Worm (Caenorhabditis elegans) whole organism, young adult: ENCODE measurements around the gene C28D4.7.

Experiments used
- F22D6.2 ChIP-seq: sonication (generic microtip); optimal IDR thresholded peaks from 2 replicates; lab custom pipeline; 2016; ENCODE audit warnings: mild to moderate bottlenecking, missing genetic modification characterization, missing compliant biosample characterization
- F23B12.7 ChIP-seq: sonication (generic microtip); optimal IDR thresholded peaks from 2 replicates; lab custom pipeline; 2017; ENCODE audit warnings: missing genetic modification characterization, mild to moderate bottlenecking, missing compliant biosample characterization, antibody characterized with exemption, moderate library complexity; ENCODE audit not compliant: insufficient read depth
- F39B2.1 ChIP-seq: fragments of 200-800 bp; sonication (Bioruptor generic); IDR thresholded peaks from 2 replicates; pipeline ENCODE4 v1.3.6; 2022; ENCODE audit warnings: missing genetic modification reagents, missing genetic modification characterization, missing compliant biosample characterization
- F52B5.7 ChIP-seq: sonication (generic microtip); optimal IDR thresholded peaks from 2 replicates; lab custom pipeline; 2016; ENCODE audit warnings: mild to moderate bottlenecking, missing genetic modification characterization, missing compliant biosample characterization
- F55B11.4 ChIP-seq: sonication (generic microtip); optimal IDR thresholded peaks from 2 replicates; lab custom pipeline; 2016; ENCODE audit warnings: missing compliant biosample characterization, missing genetic modification characterization, borderline replicate concordance; ENCODE audit not compliant: insufficient read depth
- F57A8.1 ChIP-seq: fragments of 200-800 bp; sonication (Bioruptor generic); optimal IDR thresholded peaks from 2 replicates; lab custom pipeline; 2018; ENCODE audit warnings: mild to moderate bottlenecking, missing genetic modification characterization, moderate library complexity, missing compliant biosample characterization
- F57C9.4 ChIP-seq: sonication (generic microtip); optimal IDR thresholded peaks from 2 replicates; lab custom pipeline; 2017; ENCODE audit warnings: mild to moderate bottlenecking, missing genetic modification characterization, missing compliant biosample characterization
- T07F8.4 ChIP-seq: sonication (generic microtip); optimal IDR thresholded peaks from 2 replicates; lab custom pipeline; 2016; ENCODE audit warnings: mild to moderate bottlenecking, missing genetic modification characterization, moderate library complexity, missing compliant biosample characterization
- T26A5.8 ChIP-seq: sonication (generic microtip); optimal IDR thresholded peaks from 2 replicates; lab custom pipeline; 2016; ENCODE audit warnings: missing genetic modification characterization, missing compliant biosample characterization
- Y53F4B.3 ChIP-seq: fragments of 200-800 bp; sonication (Bioruptor generic); IDR thresholded peaks from 2 replicates; pipeline ENCODE4 v1.3.6; 2022; ENCODE audit warnings: missing genetic modification reagents, missing genetic modification characterization, missing compliant biosample characterization
- Y79H2A.3 ChIP-seq: fragments of 200-800 bp; sonication (Bioruptor generic); conservative IDR thresholded peaks from 2 replicates; pipeline ENCODE4 v1.3.6; 2022; ENCODE audit warnings: missing genetic modification reagents, missing genetic modification characterization, missing compliant biosample characterization
- aptf-2 ChIP-seq: fragments of 200-800 bp; sonication (Bioruptor generic); conservative IDR thresholded peaks from 2 replicates; pipeline ENCODE4 v1.3.6; 2022; ENCODE audit warnings: missing genetic modification reagents, missing genetic modification characterization, missing compliant biosample characterization
- aptf-3 ChIP-seq: fragments of 200-800 bp; sonication (Bioruptor generic); IDR thresholded peaks from 2 replicates; pipeline ENCODE4 v1.3.6; 2022; ENCODE audit warnings: missing genetic modification characterization, missing compliant biosample characterization
- athp-1 ChIP-seq: sonication (generic microtip); optimal IDR thresholded peaks from 2 replicates; lab custom pipeline; 2017; ENCODE audit warnings: mild to moderate bottlenecking, missing genetic modification characterization, missing compliant biosample characterization
- attf-5 ChIP-seq: fragments of 200-800 bp; sonication (Bioruptor generic); optimal IDR thresholded peaks from 2 replicates; lab custom pipeline; 2018; ENCODE audit warnings: mild to moderate bottlenecking, missing genetic modification characterization, missing compliant biosample characterization
- cebp-1 ChIP-seq, 2 experiments: fragments of 200-800 bp in 1 of 2; sonication (Bioruptor generic) in 1 of 2; sonication (generic microtip) in 1 of 2; IDR thresholded peaks in 1 of 2; optimal IDR thresholded peaks in 1 of 2; 2 replicates each; pipeline versions ENCODE4 v1.3.6 to Lab custom; 2017 to 2022; ENCODE audit warnings: missing compliant biosample characterization in 2 of 2, missing genetic modification characterization in 2 of 2, mild to moderate bottlenecking in 1 of 2, missing genetic modification reagents in 1 of 2, moderate library complexity in 1 of 2
- ceh-100 ChIP-seq: fragments of 200-800 bp; sonication (Bioruptor generic); IDR thresholded peaks from 2 replicates; pipeline ENCODE4 v1.3.6; 2022; ENCODE audit warnings: missing genetic modification reagents, missing genetic modification characterization, missing compliant biosample characterization
- dpl-1 ChIP-seq: fragments of 150-350 bp; optimal IDR thresholded peaks from 2 replicates; lab custom pipeline; 2014; ENCODE audit warnings: missing biosample characterization, missing genetic modification reagents, missing genetic modification characterization
- egrh-3 ChIP-seq: fragments of 200-800 bp; sonication (Bioruptor generic); IDR thresholded peaks from 2 replicates; pipeline ENCODE4 v1.3.6; 2022; ENCODE audit warnings: missing genetic modification reagents, missing genetic modification characterization, missing compliant biosample characterization
- ekl-4 ChIP-seq: fragments of 200-800 bp; sonication (Bioruptor generic); IDR thresholded peaks from 2 replicates; pipeline ENCODE4 v1.3.6; 2022; ENCODE audit warnings: missing genetic modification reagents, missing genetic modification characterization, missing compliant biosample characterization
- hsf-1 ChIP-seq: fragments of 200-800 bp; sonication (Bioruptor generic); IDR thresholded peaks from 2 replicates; pipeline ENCODE4 v1.3.6; 2022; ENCODE audit warnings: missing genetic modification reagents, missing genetic modification characterization, missing compliant biosample characterization
- let-607 ChIP-seq, 2 experiments: fragments of 200-800 bp in 1 of 2; sonication (Bioruptor generic) in 1 of 2; sonication (generic microtip) in 1 of 2; optimal IDR thresholded peaks; 2 replicates each; lab custom pipeline; 2016 to 2018; ENCODE audit warnings: mild to moderate bottlenecking in 2 of 2, missing compliant biosample characterization in 2 of 2, missing genetic modification characterization in 2 of 2, moderate library complexity in 2 of 2, missing genotype in 1 of 2
- lir-1 ChIP-seq: fragments of 200-800 bp; sonication (Bioruptor generic); conservative IDR thresholded peaks from 2 replicates; pipeline ENCODE4 v1.3.6; 2022; ENCODE audit warnings: missing genetic modification reagents, missing genetic modification characterization, missing compliant biosample characterization
- mxl-1 ChIP-seq: sonication (generic microtip); optimal IDR thresholded peaks from 2 replicates; lab custom pipeline; 2016; ENCODE audit warnings: missing genetic modification characterization, missing compliant biosample characterization
- nhr-120 ChIP-seq: fragments of 200-800 bp; sonication (Bioruptor generic); IDR thresholded peaks from 2 replicates; pipeline ENCODE4 v1.3.6; 2022; ENCODE audit warnings: missing genetic modification characterization, missing compliant biosample characterization
- nhr-27 ChIP-seq: fragments of 200-800 bp; sonication (Bioruptor generic); optimal IDR thresholded peaks from 2 replicates; lab custom pipeline; 2018; ENCODE audit warnings: mild to moderate bottlenecking, missing genetic modification characterization, moderate library complexity, missing compliant biosample characterization
- rcor-1 ChIP-seq: fragments of 200-800 bp; sonication (Bioruptor generic); IDR thresholded peaks from 2 replicates; pipeline ENCODE4 v1.3.6; 2022; ENCODE audit warnings: missing genetic modification reagents, missing genetic modification characterization, missing compliant biosample characterization
- snpc-4 ChIP-seq, 5 experiments: fragments of 150-350 bp in 1 of 5; sonication (generic microtip) in 4 of 5; optimal IDR thresholded peaks; 2 replicates each; lab custom pipeline; 2014 to 2018; ENCODE audit warnings: missing genetic modification characterization in 5 of 5, missing biosample characterization in 3 of 5, antibody characterized with exemption in 2 of 5, mild to moderate bottlenecking in 2 of 5, missing compliant biosample characterization in 2 of 5, missing genotype in 2 of 5, moderate library complexity in 2 of 5, missing genetic modification reagents in 1 of 5
- somi-1 ChIP-seq: fragments of 200-800 bp; sonication (Bioruptor generic); optimal IDR thresholded peaks from 2 replicates; lab custom pipeline; 2018; ENCODE audit warnings: mild to moderate bottlenecking, missing genetic modification characterization, missing compliant biosample characterization
- ztf-18 ChIP-seq: sonication (generic microtip); optimal IDR thresholded peaks from 2 replicates; lab custom pipeline; 2016; ENCODE audit warnings: missing genotype, mild to moderate bottlenecking, missing genetic modification characterization, missing compliant biosample characterization
- ztf-28 ChIP-seq: fragments of 200-800 bp; sonication (Bioruptor generic); IDR thresholded peaks from 2 replicates; pipeline ENCODE4 v1.3.6; 2022; ENCODE audit warnings: missing genetic modification reagents, missing genetic modification characterization, missing compliant biosample characterization
- ztf-3 ChIP-seq: fragments of 200-800 bp; sonication (Bioruptor generic); optimal IDR thresholded peaks from 2 replicates; lab custom pipeline; 2018; ENCODE audit warnings: mild to moderate bottlenecking, missing genetic modification characterization, missing compliant biosample characterization

Gene C28D4.7

DNA sequence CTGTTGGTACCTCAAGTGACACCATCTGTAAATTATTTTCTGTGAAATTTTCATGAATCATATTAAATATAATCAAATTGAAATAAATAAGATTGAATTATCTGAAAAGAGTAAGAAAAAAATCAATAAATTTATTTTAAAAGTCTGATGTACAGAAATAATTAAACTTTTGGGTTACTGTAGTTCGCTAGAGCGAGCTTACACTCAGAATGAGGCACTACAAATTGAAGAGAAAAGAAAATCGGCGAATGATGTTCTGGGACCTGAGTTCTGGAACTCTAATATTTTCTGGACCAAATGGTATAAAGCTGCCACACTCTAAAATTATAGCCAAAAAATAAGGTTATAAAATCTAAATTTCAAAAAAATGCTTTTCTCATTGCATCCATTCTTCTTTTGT, 9.0 kb downstream of the C28D4.7 start (continued):
- TF ChIP-seq F55B11.4, result no peak
- no peak for TF ChIP-seq cebp-1 (GFP tag; IDR thresholded peaks at IDR 0.05; lab: Robert Waterston, UW)
- TF ChIP-seq cebp-1 (tag; optimal IDR thresholded peaks at IDR 0.05; lab: Kevin White, UChicago), result no peak
- TF ChIP-seq aptf-3 (GFP tag; lab: Robert Waterston, UW), result no peak
- peak; percentile 64 for TF ChIP-seq ceh-100 (GFP tag; lab: Robert Waterston, UW)

DNA sequence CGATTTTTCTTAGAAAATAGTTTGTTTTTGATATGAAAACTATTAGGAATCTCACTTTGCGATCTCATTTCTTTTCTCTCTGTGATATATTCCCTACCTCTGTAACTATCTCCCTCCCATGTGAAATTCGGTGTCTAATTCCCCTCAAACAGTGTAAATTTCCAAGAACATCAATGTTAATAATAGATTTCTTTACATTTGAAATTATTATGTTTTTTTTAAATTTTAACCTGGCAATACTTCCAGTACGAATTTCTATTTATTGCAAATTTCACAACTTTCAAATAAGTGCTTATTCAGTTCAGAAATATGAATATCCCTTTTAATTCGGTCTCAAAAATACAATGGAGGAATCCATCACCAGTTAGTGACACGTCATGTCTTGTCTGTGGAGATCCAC, 14.6 kb downstream of the C28D4.7 start, which contains the start of gene nhr-100:
Gene nhr-100 (plus strand): TSS at position 301 of the 400 bp plus-strand sequence.
- TF ChIP-seq aptf-2 (GFP tag; lab: Robert Waterston, UW) (no peak), F55B11.4 (no peak), athp-1 (tag; lab: Kevin White, UChicago) (no peak), F52B5.7 (tag; lab: Kevin White, UChicago) (no peak), nhr-120 (no peak)

- TF ChIP-seq F39B2.1 (GFP tag; lab: Robert Waterston, UW) (no peak), let-607 (tag; optimal IDR thresholded peaks at IDR 0.05; lab: Kevin White, UChicago) (no peak), mxl-1 (tag; lab: Kevin White, UChicago) (no peak), ztf-28 (no peak), rcor-1 (no peak), T07F8.4 (tag; lab: Kevin White, UChicago) (no peak), attf-5 (GFP tag; lab: Kevin White, UChicago) (no peak), F57C9.4 (no peak), T26A5.8 (tag; lab: Kevin White, UChicago) (no peak), ztf-3 (GFP tag; lab: Kevin White, UChicago) (no peak), ztf-18 (no peak)
These were observed 15.7 kb downstream of the C28D4.7 start for ce11 chrIV:9727217-9727616.

DNA sequence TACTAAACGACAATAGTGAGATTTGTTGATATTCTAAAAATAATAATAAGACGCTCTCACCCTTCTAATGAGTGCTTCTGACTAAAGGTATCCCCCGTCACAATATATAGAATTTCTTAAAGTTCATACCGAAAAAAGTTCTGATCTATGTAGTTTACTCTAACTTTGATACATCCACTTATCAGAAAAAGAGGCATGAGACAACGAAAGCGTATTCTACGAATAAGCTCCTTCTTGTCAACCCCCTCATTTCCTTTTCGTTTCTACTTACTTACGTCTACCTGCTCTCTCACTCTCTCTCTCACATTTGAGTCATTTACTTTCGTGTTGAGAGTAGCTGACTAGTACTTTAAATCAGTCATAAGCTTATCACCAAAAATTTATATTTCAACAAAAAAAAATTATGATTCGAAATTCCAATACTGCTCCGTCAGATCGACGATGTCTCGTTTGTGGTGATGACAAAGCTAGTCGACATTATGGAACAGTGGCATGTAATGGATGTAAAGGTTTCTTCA, 17.4 kb downstream of the C28D4.7 start:
- TF ChIP-seq F57A8.1 (GFP tag; lab: Kevin White, UChicago) (no peak), snpc-4 (GFP tag; optimal IDR thresholded peaks at IDR 0.05; lab: Kevin White, UChicago) (no peak), snpc-4 (tag; optimal IDR thresholded peaks at IDR 0.05; lab: Kevin White, UChicago) (no peak), F23B12.7 (no peak), ekl-4 (GFP tag; lab: Robert Waterston, UW) (no peak), Y53F4B.3 (GFP tag; lab: Robert Waterston, UW) (no peak), hsf-1 (GFP tag; lab: Robert Waterston, UW) (no peak)
- TF ChIP-seq, all 124 proteins: peak for 0

- TF ChIP-seq aptf-2 (GFP tag; lab: Robert Waterston, UW) (no peak), Y79H2A.3 (GFP tag; lab: Robert Waterston, UW) (no peak), attf-5 (GFP tag; lab: Kevin White, UChicago) (no peak), F39B2.1 (GFP tag; lab: Robert Waterston, UW) (no peak)
- TF ChIP-seq, all 124 proteins: peak for 0
These were observed 18.0 kb downstream of the C28D4.7 start, which contains the start of the genes nhr-138 and C28D4.18 for ce11 chrIV:9724948-9725347. Gene nhr-138 (plus strand): TSS chrIV:9725251. Gene C28D4.18 (plus strand): TSS chrIV:9725280.

- TF ChIP-seq somi-1 (GFP tag; lab: Kevin White, UChicago) (no peak), lir-1 (GFP tag; lab: Robert Waterston, UW) (no peak), F22D6.2 (tag; lab: Kevin White, UChicago) (no peak), dpl-1 (GFP tag; lab: Kevin White, UChicago) (no peak), nhr-27 (tag; lab: Kevin White, UChicago) (no peak), egrh-3 (no peak)
- TF ChIP-seq, all 124 proteins: peak for 0
These were observed 19.8 kb downstream of the C28D4.7 start for ce11 chrIV:9723185-9723584.
